Worm (Caenorhabditis elegans) whole organism, mixed stage, embryonic: ENCODE measurements around the gene Y69A2AR.51.

Experiments
- M03D4.4 ChIP-seq: sonication (generic microtip); optimal IDR thresholded peaks from 2 replicates; lab custom pipeline; 2017; ENCODE audit warnings: mild to moderate bottlenecking, missing genetic modification characterization, missing compliant biosample characterization
- bed-3 ChIP-seq: fragments of 200-800 bp; sonication (Bioruptor generic); optimal IDR thresholded peaks from 3 replicates; lab custom pipeline; 2018; ENCODE audit warnings: mild to moderate bottlenecking, missing genetic modification characterization, moderate library complexity, missing compliant biosample characterization
- blmp-1 ChIP-seq: fragments of 150-350 bp; optimal IDR thresholded peaks from 2 replicates; lab custom pipeline; 2014; ENCODE audit warnings: missing biosample characterization, missing genetic modification characterization
- ceh-43 ChIP-seq: fragments of 200-800 bp; sonication (Bioruptor generic); optimal IDR thresholded peaks from 2 replicates; lab custom pipeline; 2018; ENCODE audit warnings: mild to moderate bottlenecking, missing genetic modification characterization, moderate library complexity, missing compliant biosample characterization
- ceh-83 ChIP-seq: fragments of 200-800 bp; sonication (Bioruptor generic); optimal IDR thresholded peaks from 2 replicates; lab custom pipeline; 2018; ENCODE audit warnings: mild to moderate bottlenecking, missing genetic modification characterization, missing compliant biosample characterization
- ces-1 ChIP-seq: fragments of 150-350 bp; optimal IDR thresholded peaks from 2 replicates; lab custom pipeline; 2014; ENCODE audit warnings: missing biosample characterization, missing genetic modification reagents, missing genetic modification characterization
- cnd-1 ChIP-seq: fragments of 200-800 bp; sonication (Bioruptor generic); optimal IDR thresholded peaks from 2 replicates; lab custom pipeline; 2018; ENCODE audit warnings: mild to moderate bottlenecking, missing genetic modification characterization, missing compliant biosample characterization
- drap-1 ChIP-seq: fragments of 200-800 bp; sonication (Bioruptor generic); optimal IDR thresholded peaks from 3 replicates; lab custom pipeline; 2018; ENCODE audit warnings: mild to moderate bottlenecking, missing genetic modification characterization, missing compliant biosample characterization
- elt-3 ChIP-seq: fragments of 150-350 bp; optimal IDR thresholded peaks from 2 replicates; lab custom pipeline; 2014; ENCODE audit warnings: missing biosample characterization, missing genetic modification characterization
- flh-1 ChIP-seq: fragments of 200-800 bp; sonication (Bioruptor generic); optimal IDR thresholded peaks from 2 replicates; lab custom pipeline; 2018; ENCODE audit warnings: mild to moderate bottlenecking, missing genetic modification characterization, moderate library complexity, missing compliant biosample characterization
- ham-2 ChIP-seq: fragments of 200-800 bp; sonication (Bioruptor generic); optimal IDR thresholded peaks from 2 replicates; lab custom pipeline; 2018; ENCODE audit warnings: mild to moderate bottlenecking, missing genetic modification characterization, missing compliant biosample characterization
- lin-13 ChIP-seq: fragments of 150-350 bp; optimal IDR thresholded peaks from 2 replicates; lab custom pipeline; 2014; ENCODE audit warnings: missing biosample characterization, missing genetic modification characterization
- lin-32 ChIP-seq: fragments of 200-800 bp; sonication (Bioruptor generic); optimal IDR thresholded peaks from 2 replicates; lab custom pipeline; 2018; ENCODE audit warnings: mild to moderate bottlenecking, missing genetic modification characterization, missing compliant biosample characterization
- lsy-2 ChIP-seq: fragments of 150-350 bp; optimal IDR thresholded peaks from 2 replicates; lab custom pipeline; 2014; ENCODE audit warnings: missing biosample characterization, missing genetic modification characterization
- mep-1 ChIP-seq: fragments of 150-350 bp; optimal IDR thresholded peaks from 2 replicates; lab custom pipeline; 2017; ENCODE audit warnings: missing biosample characterization, missing genetic modification reagents, missing genetic modification characterization, inconsistent platforms
- nhr-2 ChIP-seq: fragments of 150-350 bp; optimal IDR thresholded peaks from 2 replicates; lab custom pipeline; 2014; ENCODE audit warnings: missing biosample characterization, missing genetic modification characterization
- nhr-76 ChIP-seq: sonication (generic microtip); optimal IDR thresholded peaks from 2 replicates; lab custom pipeline; 2017; ENCODE audit warnings: missing biosample characterization, missing genetic modification characterization
- pha-4 ChIP-seq: fragments of 150-350 bp; optimal IDR thresholded peaks from 2 replicates; lab custom pipeline; 2018; ENCODE audit warnings: missing biosample characterization, missing genetic modification reagents, missing genetic modification characterization
- sptf-1 ChIP-seq: sonication (generic microtip); optimal IDR thresholded peaks from 2 replicates; lab custom pipeline; 2017; ENCODE audit warnings: mild to moderate bottlenecking, missing genetic modification characterization, moderate library complexity, missing compliant biosample characterization
- tbx-8 ChIP-seq: fragments of 200-800 bp; sonication (Bioruptor generic); optimal IDR thresholded peaks from 2 replicates; lab custom pipeline; 2018; ENCODE audit warnings: mild to moderate bottlenecking, missing genetic modification characterization, moderate library complexity, missing compliant biosample characterization
- unc-120 ChIP-seq: sonication (generic microtip); optimal IDR thresholded peaks from 2 replicates; lab custom pipeline; 2017; ENCODE audit warnings: missing genetic modification characterization, missing compliant biosample characterization; ENCODE audit not compliant: poor library complexity, severe bottlenecking
- unc-39 ChIP-seq: fragments of 150-350 bp; optimal IDR thresholded peaks from 2 replicates; lab custom pipeline; 2014; ENCODE audit warnings: missing biosample characterization, missing genetic modification characterization
- unc-62 ChIP-seq: fragments of 150-350 bp; optimal IDR thresholded peaks from 2 replicates; lab custom pipeline; 2014; ENCODE audit warnings: missing biosample characterization, missing genetic modification reagents, missing genetic modification characterization
- zip-8 ChIP-seq: fragments of 150-350 bp; optimal IDR thresholded peaks from 2 replicates; lab custom pipeline; 2014; ENCODE audit warnings: missing biosample characterization, missing genetic modification characterization
- ztf-11 ChIP-seq: fragments of 150-350 bp; optimal IDR thresholded peaks from 2 replicates; lab custom pipeline; 2014; ENCODE audit warnings: missing biosample characterization, missing genetic modification characterization

Gene Y69A2AR.51

DNA sequence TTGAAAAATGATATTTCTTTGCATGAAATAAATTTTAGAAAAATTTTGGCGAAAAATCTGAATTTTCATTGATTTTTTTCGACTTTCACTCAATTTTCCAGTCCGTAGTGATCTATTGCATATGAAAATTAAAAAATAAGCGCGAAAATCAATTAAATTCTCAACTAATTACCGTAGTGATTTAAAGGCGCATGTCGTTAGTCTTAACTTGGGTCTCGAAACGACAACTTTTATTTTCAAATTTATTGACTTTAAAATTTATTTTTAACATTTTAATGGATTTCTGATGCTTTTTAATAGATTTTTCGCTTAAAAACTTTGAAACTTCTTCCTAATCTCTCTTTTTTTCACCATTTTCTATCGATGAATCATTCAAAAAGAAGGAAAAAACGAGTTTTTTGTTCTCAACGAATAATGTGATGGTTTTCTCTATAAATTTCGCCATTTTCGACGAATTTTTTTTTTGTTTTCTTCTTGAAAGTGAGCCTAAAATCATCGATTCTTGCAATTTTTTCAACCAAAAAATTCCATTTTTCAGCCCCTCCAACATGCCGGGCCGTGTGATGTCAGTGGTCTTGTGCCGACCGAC lies 35.4 kb downstream of the Y69A2AR.51 start, which contains the start of gene vamp-7:
vamp-7 (plus strand) TSS at position 539 of the 589 bp plus-strand sequence.
- no peak for TF ChIP-seq tbx-8 (GFP tag; lab: Kevin White, UChicago)
- no peak for TF ChIP-seq flh-1
- TF ChIP-seq bed-3 (GFP tag; lab: Kevin White, UChicago): no peak
- no peak for TF ChIP-seq blmp-1 (tag; lab: Kevin White, UChicago)
- TF ChIP-seq lin-32 (GFP tag; lab: Kevin White, UChicago): no peak
- TF ChIP-seq drap-1 (GFP tag; lab: Kevin White, UChicago): no peak
- TF ChIP-seq zip-8 (tag; lab: Kevin White, UChicago): no peak
- TF ChIP-seq lin-13 (tag; lab: Kevin White, UChicago): no peak
- TF ChIP-seq nhr-2 (tag; lab: Kevin White, UChicago): no peak

DNA sequence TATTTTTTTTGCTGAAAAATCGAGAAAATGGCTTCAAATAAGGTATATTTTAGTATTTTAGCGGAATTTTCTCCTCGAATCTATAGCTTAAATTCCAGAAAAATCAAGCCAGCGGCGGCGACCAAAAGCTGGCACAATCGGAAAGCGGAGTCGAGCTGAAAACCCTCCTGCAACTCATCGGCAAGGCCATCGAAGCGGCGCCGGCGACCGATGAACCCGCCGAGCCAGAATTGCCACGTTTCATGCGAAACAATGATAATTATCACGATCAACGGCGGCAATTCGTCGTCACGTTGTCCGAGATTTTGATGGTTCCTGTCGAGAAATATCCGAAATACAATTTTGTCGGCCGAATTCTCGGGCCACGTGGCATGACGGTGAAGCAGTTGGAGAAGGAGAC lies 38.2 kb downstream of the Y69A2AR.51 start, which contains the start of gene Y69A2AR.32:
Y69A2AR.32 (plus strand) TSS at position 28 of the 400 bp plus-strand sequence.
- TF ChIP-seq lsy-2: no peak
- no peak for TF ChIP-seq bed-3 (GFP tag; lab: Kevin White, UChicago)
- TF ChIP-seq mep-1 (tag; lab: Kevin White, UChicago): no peak
- TF ChIP-seq ham-2 (GFP tag; lab: Kevin White, UChicago): no peak
- TF ChIP-seq tbx-8 (GFP tag; lab: Kevin White, UChicago): no peak
- TF ChIP-seq unc-62 (GFP tag; lab: Kevin White, UChicago): no peak
- TF ChIP-seq ceh-83 (GFP tag; lab: Kevin White, UChicago): no peak
- no peak for TF ChIP-seq unc-120 (tag; lab: Kevin White, UChicago)
- TF ChIP-seq nhr-76 (tag; lab: Kevin White, UChicago): no peak

DNA sequence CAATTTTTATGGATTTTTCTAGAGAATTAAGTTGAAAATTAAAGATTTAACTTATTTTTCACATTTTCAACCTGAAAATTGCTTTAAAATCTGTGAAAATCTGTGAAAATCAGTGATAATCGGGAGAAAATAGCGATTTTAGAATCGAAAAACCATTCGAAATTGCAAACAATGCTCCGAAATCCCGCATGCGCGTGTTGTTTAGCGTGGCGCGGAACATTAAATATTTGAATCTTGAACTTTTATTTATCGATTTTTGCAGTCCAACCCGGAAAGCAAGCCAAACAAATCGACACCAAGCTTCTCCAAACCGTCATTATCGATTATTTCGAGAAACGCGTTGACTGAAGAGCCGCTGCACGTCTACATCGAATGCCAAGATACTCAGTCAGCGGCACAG lies 38.8 kb downstream of the Y69A2AR.51 start:
- TF ChIP-seq ces-1 (GFP tag; lab: Kevin White, UChicago) (no peak), elt-3 (tag; lab: Kevin White, UChicago) (no peak)

DNA sequence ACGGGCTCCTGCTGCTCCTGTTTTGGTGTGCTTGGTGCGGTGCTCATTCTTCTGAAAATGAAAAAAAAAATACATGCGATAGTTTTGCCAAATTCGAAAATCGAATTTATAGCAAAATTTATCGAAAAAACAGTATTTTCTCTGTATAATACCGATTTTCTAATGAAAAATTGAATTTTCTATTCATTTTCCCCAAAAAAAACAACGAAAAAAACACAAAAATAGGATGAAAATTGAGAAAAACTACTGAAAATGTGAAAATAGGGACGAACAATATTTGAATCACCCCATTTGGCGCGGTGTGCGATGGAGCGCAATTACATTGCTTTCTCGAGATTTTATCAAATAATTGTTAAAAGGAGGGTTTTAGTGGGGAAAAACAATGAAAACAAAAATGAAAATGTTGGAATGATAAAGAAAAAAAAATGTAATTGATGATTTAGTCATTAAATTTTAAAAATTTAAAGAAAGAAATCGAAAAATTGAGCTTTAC lies 40.9 kb downstream of the Y69A2AR.51 start, which contains the start of gene Y69A2AR.28:
Y69A2AR.28 (minus strand) TSS at position 51 of the 493 bp plus-strand sequence.
- TF ChIP-seq unc-39 (tag; lab: Kevin White, UChicago) (no peak), M03D4.4 (no peak), unc-62 (GFP tag; lab: Kevin White, UChicago) (no peak), ztf-11 (tag; lab: Kevin White, UChicago) (no peak), unc-120 (tag; lab: Kevin White, UChicago) (peak; percentile 88)

DNA sequence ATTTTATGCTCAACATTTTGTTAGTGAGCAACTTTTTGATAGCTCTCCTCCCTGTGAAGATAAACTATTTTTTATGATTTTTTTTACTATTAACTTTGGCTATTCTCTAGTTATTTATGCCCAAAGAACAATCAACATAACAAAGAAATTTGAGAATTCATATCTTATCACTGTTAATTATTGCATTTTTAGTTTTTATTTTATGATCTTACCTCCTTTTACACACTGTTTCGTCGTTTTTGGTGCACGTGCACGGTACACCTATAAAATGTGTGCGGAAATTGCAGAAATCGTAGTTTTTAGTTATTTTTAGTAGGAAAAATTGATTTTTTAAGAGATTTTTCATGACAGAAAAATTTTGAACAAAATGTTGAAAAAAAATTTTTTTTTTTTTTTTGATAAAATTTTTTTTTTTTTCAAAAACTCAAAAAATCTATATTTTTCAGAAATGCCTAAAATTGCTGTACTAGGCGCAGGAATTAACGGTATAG lies 41.6 kb downstream of the Y69A2AR.51 start, which contains the start of gene daao-1:
daao-1 (plus strand) TSS at position 441 of the 491 bp plus-strand sequence.
- TF ChIP-seq sptf-1 (tag; lab: Kevin White, UChicago): no peak
- TF ChIP-seq, all 35 proteins: peak for 0

DNA sequence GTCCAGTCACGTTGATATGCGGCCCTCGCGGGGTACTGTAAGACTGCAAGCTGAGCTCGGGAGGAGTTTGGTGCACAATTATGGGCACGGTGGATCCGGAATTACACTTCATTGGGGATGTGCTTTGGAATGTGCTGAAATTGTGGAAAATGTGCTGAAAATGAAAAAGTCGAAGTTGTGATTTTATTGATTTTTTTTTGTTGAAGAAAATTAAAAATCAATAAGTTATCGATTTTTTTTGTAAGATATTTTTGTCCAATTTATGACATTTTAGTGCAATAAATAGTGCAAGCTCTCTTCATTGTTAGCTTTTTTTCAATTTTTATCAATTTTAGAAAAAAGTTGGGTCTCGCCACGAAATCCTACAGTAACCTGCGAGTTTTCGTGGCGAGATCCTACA lies 44.6 kb downstream of the Y69A2AR.51 start:
- TF ChIP-seq lsy-2 (no peak), unc-62 (GFP tag; lab: Kevin White, UChicago) (no peak), ztf-11 (tag; lab: Kevin White, UChicago) (no peak), flh-1 (no peak), lin-32 (GFP tag; lab: Kevin White, UChicago) (no peak), sptf-1 (tag; lab: Kevin White, UChicago) (no peak), ham-2 (GFP tag; lab: Kevin White, UChicago) (no peak), ceh-43 (GFP tag; lab: Kevin White, UChicago) (no peak), bed-3 (GFP tag; lab: Kevin White, UChicago) (no peak), cnd-1 (no peak), pha-4 (tag; lab: Kevin White, UChicago) (no peak), elt-3 (tag; lab: Kevin White, UChicago) (no peak), ceh-83 (GFP tag; lab: Kevin White, UChicago) (no peak), zip-8 (tag; lab: Kevin White, UChicago) (no peak)
